Worm (Caenorhabditis elegans): ENCODE measurements around the gene lsm-7.
A peak's percentile ranks its signal among the peaks of the same experiment; 100 is the strongest.

lsm-7 gene

ce11 chrIV:10975968-10976367 is 42.7 kb downstream of the lsm-7 start (continued):
- TF ChIP-seq alr-1 (tag; optimal IDR thresholded peaks at IDR 0.05; ENCODE audit: borderline replicate concordance) (no peak), ces-1 (GFP tag; optimal IDR thresholded peaks at IDR 0.05) (no peak), nhr-11 (tag; optimal IDR thresholded peaks at IDR 0.05) (no peak), unc-98 (GFP tag; IDR thresholded peaks at IDR 0.05) (no peak), dsc-1 (tag; optimal IDR thresholded peaks at IDR 0.05) (no peak), sptf-1 (tag; optimal IDR thresholded peaks at IDR 0.05) (no peak), nhr-19 (GFP tag; conservative IDR thresholded peaks at IDR 0.05) (peak; percentile 52), mab-9 (GFP tag; IDR thresholded peaks at IDR 0.05) (no peak), fos-1 (tag; optimal IDR thresholded peaks at IDR 0.05) (no peak), mep-1 (tag; optimal IDR thresholded peaks at IDR 0.05) (peak; percentile 48), sup-37 (GFP tag; optimal IDR thresholded peaks at IDR 0.05) (no peak), pax-3 (tag; optimal IDR thresholded peaks at IDR 0.05) (no peak), lsy-2 (tag; optimal IDR thresholded peaks at IDR 0.05) (peak; percentile 37 to 39), unc-30 (tag; optimal IDR thresholded peaks at IDR 0.05) (no peak), lin-15B (tag; optimal IDR thresholded peaks at IDR 0.05) (no peak), hpl-2 (GFP tag; optimal IDR thresholded peaks at IDR 0.05) (no peak), ceh-88 (GFP tag; IDR thresholded peaks at IDR 0.05) (no peak), grh-1 (GFP tag; IDR thresholded peaks at IDR 0.05) (peak; percentile 73), blmp-1 (tag; optimal IDR thresholded peaks at IDR 0.05) (peak; percentile 69), lin-14 (GFP tag; optimal IDR thresholded peaks at IDR 0.05) (peak; percentile 82), nhr-90 (tag; optimal IDR thresholded peaks at IDR 0.05; ENCODE audit: poor library complexity) (peak; percentile 70), tbx-2 (tag; optimal IDR thresholded peaks at IDR 0.05) (peak; percentile 40), hlh-4 (tag; optimal IDR thresholded peaks at IDR 0.05) (no peak), nhr-77 (tag; optimal IDR thresholded peaks at IDR 0.05) (no peak), egl-27 (tag; optimal IDR thresholded peaks at IDR 0.05) (no peak), C04F5.9 (tag; optimal IDR thresholded peaks at IDR 0.05) (no peak), ceh-82 (tag; optimal IDR thresholded peaks at IDR 0.05) (no peak), skn-1 (tag; optimal IDR thresholded peaks at IDR 0.05) (peak; percentile 1), aha-1 (tag; optimal IDR thresholded peaks at IDR 0.05) (no peak), elt-2 (tag; optimal IDR thresholded peaks at IDR 0.05) (no peak), lin-35 (GFP tag; optimal IDR thresholded peaks at IDR 0.05) (peak; percentile 14 to 65), tlp-1 (tag; optimal IDR thresholded peaks at IDR 0.05) (no peak), ceh-63 (GFP tag; optimal IDR thresholded peaks at IDR 0.05) (no peak), nhr-47 (tag; optimal IDR thresholded peaks at IDR 0.05) (peak; percentile 48), nhr-20 (tag; optimal IDR thresholded peaks at IDR 0.05) (peak; percentile 77), unc-86 (tag; optimal IDR thresholded peaks at IDR 0.05) (no peak), mdl-1 (tag; optimal IDR thresholded peaks at IDR 0.05) (peak in 1 of 2 experiments; percentile 69), nhr-76 (tag; optimal IDR thresholded peaks at IDR 0.05) (no peak), efl-3 (GFP tag; optimal IDR thresholded peaks at IDR 0.05) (no peak), sox-4 (tag; optimal IDR thresholded peaks at IDR 0.05) (no peak), xbp-1 (tag; optimal IDR thresholded peaks at IDR 0.05) (peak; percentile 14), fkh-8 (tag; optimal IDR thresholded peaks at IDR 0.05) (no peak), Y116A8C.19 (tag; optimal IDR thresholded peaks at IDR 0.05; ENCODE audit: borderline replicate concordance) (no peak), unc-130 (tag; optimal IDR thresholded peaks at IDR 0.05) (no peak), ama-1 (optimal IDR thresholded peaks at IDR 0.05) (no peak), fkh-4 (tag; optimal IDR thresholded peaks at IDR 0.05; ENCODE audit: borderline replicate concordance) (no peak), snpc-4 (tag; optimal IDR thresholded peaks at IDR 0.05) (no peak), isw-1 (GFP tag; IDR thresholded peaks at IDR 0.05) (no peak), unc-62 (GFP tag; optimal IDR thresholded peaks at IDR 0.05) (no peak), nhr-71 (tag; optimal IDR thresholded peaks at IDR 0.05) (peak; percentile 70), nhr-85 (tag) (peak; percentile 97), mef-2 (tag; optimal IDR thresholded peaks at IDR 0.05) (no peak), aly-2 (tag; optimal IDR thresholded peaks at IDR 0.05) (no peak), ceh-8 (GFP tag; optimal IDR thresholded peaks at IDR 0.05) (no peak)
